Worm (Caenorhabditis elegans) whole organism, young adult: ENCODE measurements around the gene R05F9.9.

Experiments used
- B0035.1 ChIP-seq: sonication (generic microtip); optimal IDR thresholded peaks from 2 replicates; lab custom pipeline; 2016; ENCODE audit warnings: missing genetic modification characterization, mild to moderate bottlenecking, missing compliant biosample characterization, missing genotype, missing genetic modification reagents
- B0336.3 ChIP-seq: fragments of 200-800 bp; sonication (Bioruptor generic); IDR thresholded peaks from 2 replicates; pipeline ENCODE4 v1.3.6; 2022; ENCODE audit warnings: missing genetic modification characterization, missing compliant biosample characterization
- C06A6.2 ChIP-seq: fragments of 200-800 bp; sonication (Bioruptor generic); conservative IDR thresholded peaks from 2 replicates; pipeline ENCODE4 v1.3.6; 2022; ENCODE audit warnings: missing genetic modification characterization, missing compliant biosample characterization
- D2030.7 ChIP-seq: fragments of 200-800 bp; sonication (Bioruptor generic); IDR thresholded peaks from 2 replicates; pipeline ENCODE4 v1.3.6; 2022; ENCODE audit warnings: missing genetic modification reagents, missing genetic modification characterization, missing compliant biosample characterization
- F55B11.4 ChIP-seq: sonication (generic microtip); optimal IDR thresholded peaks from 2 replicates; lab custom pipeline; 2016; ENCODE audit warnings: missing compliant biosample characterization, missing genetic modification characterization, borderline replicate concordance; ENCODE audit not compliant: insufficient read depth
- Y53F4B.3 ChIP-seq: fragments of 200-800 bp; sonication (Bioruptor generic); IDR thresholded peaks from 2 replicates; pipeline ENCODE4 v1.3.6; 2022; ENCODE audit warnings: missing genetic modification reagents, missing genetic modification characterization, missing compliant biosample characterization
- Y53G8AR.9 ChIP-seq: fragments of 200-800 bp; sonication (Bioruptor generic); conservative IDR thresholded peaks from 2 replicates; pipeline ENCODE4 v1.3.6; 2022; ENCODE audit warnings: missing genetic modification reagents, missing genetic modification characterization, missing compliant biosample characterization
- Y56A3A.18 ChIP-seq: fragments of 200-800 bp; sonication (Bioruptor generic); IDR thresholded peaks from 2 replicates; pipeline ENCODE4 v1.3.6; 2022; ENCODE audit warnings: missing genetic modification reagents, missing genetic modification characterization, missing compliant biosample characterization
- ama-1 ChIP-seq, 3 experiments: fragments of 150-350 bp in 1 of 3; sonication (generic microtip) in 2 of 3; optimal IDR thresholded peaks; 2 replicates each; lab custom pipeline; 2014 to 2018; ENCODE audit warnings: missing biosample characterization in 2 of 3, missing genetic modification characterization in 2 of 3, missing genetic modification reagents in 2 of 3
- atf-7 ChIP-seq: sonication (generic microtip); optimal IDR thresholded peaks from 2 replicates; lab custom pipeline; 2017; ENCODE audit warnings: mild to moderate bottlenecking, missing genetic modification characterization, missing compliant biosample characterization
- attf-5 ChIP-seq: fragments of 200-800 bp; sonication (Bioruptor generic); optimal IDR thresholded peaks from 2 replicates; lab custom pipeline; 2018; ENCODE audit warnings: mild to moderate bottlenecking, missing genetic modification characterization, missing compliant biosample characterization
- ceh-100 ChIP-seq: fragments of 200-800 bp; sonication (Bioruptor generic); IDR thresholded peaks from 2 replicates; pipeline ENCODE4 v1.3.6; 2022; ENCODE audit warnings: missing genetic modification reagents, missing genetic modification characterization, missing compliant biosample characterization
- chd-7 ChIP-seq: sonication (generic microtip); optimal IDR thresholded peaks from 2 replicates; lab custom pipeline; 2016; ENCODE audit warnings: mild to moderate bottlenecking, missing genetic modification characterization, moderate library complexity, missing compliant biosample characterization
- dox-1 ChIP-seq: fragments of 200-800 bp; sonication (Bioruptor generic); IDR thresholded peaks from 2 replicates; pipeline ENCODE4 v1.3.6; 2022; ENCODE audit warnings: missing genetic modification reagents, missing genetic modification characterization, missing compliant biosample characterization
- dpl-1 ChIP-seq: fragments of 150-350 bp; optimal IDR thresholded peaks from 2 replicates; lab custom pipeline; 2014; ENCODE audit warnings: missing biosample characterization, missing genetic modification reagents, missing genetic modification characterization
- egl-44 ChIP-seq: fragments of 200-800 bp; sonication (Bioruptor generic); IDR thresholded peaks from 2 replicates; pipeline ENCODE4 v1.3.6; 2022; ENCODE audit warnings: missing genetic modification reagents, missing genetic modification characterization, missing compliant biosample characterization
- ekl-4 ChIP-seq: fragments of 200-800 bp; sonication (Bioruptor generic); IDR thresholded peaks from 2 replicates; pipeline ENCODE4 v1.3.6; 2022; ENCODE audit warnings: missing genetic modification reagents, missing genetic modification characterization, missing compliant biosample characterization
- hmg-20 ChIP-seq: fragments of 200-800 bp; sonication (Bioruptor generic); IDR thresholded peaks from 2 replicates; pipeline ENCODE4 v1.3.6; 2022; ENCODE audit warnings: missing genetic modification reagents, missing genetic modification characterization, missing compliant biosample characterization
- let-526 ChIP-seq: fragments of 200-800 bp; sonication (Bioruptor generic); IDR thresholded peaks from 2 replicates; pipeline ENCODE4 v1.3.6; 2022; ENCODE audit warnings: missing genetic modification reagents, missing genetic modification characterization, missing compliant biosample characterization
- let-607 ChIP-seq, 2 experiments: fragments of 200-800 bp in 1 of 2; sonication (Bioruptor generic) in 1 of 2; sonication (generic microtip) in 1 of 2; optimal IDR thresholded peaks; 2 replicates each; lab custom pipeline; 2016 to 2018; ENCODE audit warnings: mild to moderate bottlenecking in 2 of 2, missing compliant biosample characterization in 2 of 2, missing genetic modification characterization in 2 of 2, moderate library complexity in 2 of 2, missing genotype in 1 of 2
- lin-26 ChIP-seq: fragments of 200-800 bp; sonication (Bioruptor generic); IDR thresholded peaks from 2 replicates; pipeline ENCODE4 v1.3.6; 2022; ENCODE audit warnings: missing genetic modification reagents, missing genetic modification characterization, missing compliant biosample characterization
- madf-10 ChIP-seq: sonication (generic microtip); optimal IDR thresholded peaks from 2 replicates; lab custom pipeline; 2016; ENCODE audit warnings: mild to moderate bottlenecking, missing genetic modification characterization, missing compliant biosample characterization
- nfya-1 ChIP-seq: sonication (generic microtip); optimal IDR thresholded peaks from 2 replicates; lab custom pipeline; 2017; ENCODE audit warnings: antibody characterized with exemption, missing compliant biosample characterization, missing genetic modification characterization, borderline replicate concordance; ENCODE audit not compliant: insufficient read depth
- nfya-2 ChIP-seq: fragments of 200-800 bp; sonication (Bioruptor generic); IDR thresholded peaks from 2 replicates; pipeline ENCODE4 v1.3.6; 2022; ENCODE audit warnings: missing genetic modification reagents, missing genetic modification characterization, missing compliant biosample characterization
- nhr-27 ChIP-seq: fragments of 200-800 bp; sonication (Bioruptor generic); optimal IDR thresholded peaks from 2 replicates; lab custom pipeline; 2018; ENCODE audit warnings: mild to moderate bottlenecking, missing genetic modification characterization, moderate library complexity, missing compliant biosample characterization
- sdz-38 ChIP-seq: sonication (generic microtip); optimal IDR thresholded peaks from 2 replicates; lab custom pipeline; 2016; ENCODE audit warnings: missing genotype, missing genetic modification characterization, missing compliant biosample characterization
- snpc-3.4 ChIP-seq: sonication (generic microtip); optimal IDR thresholded peaks from 2 replicates; lab custom pipeline; 2017; ENCODE audit warnings: missing genetic modification characterization, mild to moderate bottlenecking, missing compliant biosample characterization, antibody characterized with exemption, moderate library complexity, missing genotype, missing genetic modification reagents
- snpc-4 ChIP-seq, 5 experiments: fragments of 150-350 bp in 1 of 5; sonication (generic microtip) in 4 of 5; optimal IDR thresholded peaks; 2 replicates each; lab custom pipeline; 2014 to 2018; ENCODE audit warnings: missing genetic modification characterization in 5 of 5, missing biosample characterization in 3 of 5, antibody characterized with exemption in 2 of 5, mild to moderate bottlenecking in 2 of 5, missing compliant biosample characterization in 2 of 5, missing genotype in 2 of 5, moderate library complexity in 2 of 5, missing genetic modification reagents in 1 of 5
- somi-1 ChIP-seq: fragments of 200-800 bp; sonication (Bioruptor generic); optimal IDR thresholded peaks from 2 replicates; lab custom pipeline; 2018; ENCODE audit warnings: mild to moderate bottlenecking, missing genetic modification characterization, missing compliant biosample characterization
- sptf-2 ChIP-seq: fragments of 200-800 bp; sonication (Bioruptor generic); optimal IDR thresholded peaks from 2 replicates; lab custom pipeline; 2018; ENCODE audit warnings: mild to moderate bottlenecking, missing genetic modification characterization, missing compliant biosample characterization
- tlf-1 ChIP-seq: fragments of 200-800 bp; sonication (Bioruptor generic); optimal IDR thresholded peaks from 2 replicates; lab custom pipeline; 2018; ENCODE audit warnings: mild to moderate bottlenecking, missing genetic modification characterization, missing compliant biosample characterization
- unc-130 ChIP-seq: sonication (generic microtip); optimal IDR thresholded peaks from 2 replicates; lab custom pipeline; 2016; ENCODE audit warnings: missing genetic modification reagents, missing genetic modification characterization, missing compliant biosample characterization
- ztf-18 ChIP-seq: sonication (generic microtip); optimal IDR thresholded peaks from 2 replicates; lab custom pipeline; 2016; ENCODE audit warnings: missing genotype, mild to moderate bottlenecking, missing genetic modification characterization, missing compliant biosample characterization
- ztf-22 ChIP-seq: fragments of 200-800 bp; sonication (Bioruptor generic); optimal IDR thresholded peaks from 2 replicates; lab custom pipeline; 2018; ENCODE audit warnings: mild to moderate bottlenecking, missing genetic modification characterization, moderate library complexity, missing compliant biosample characterization
- ztf-26 ChIP-seq: sonication (generic microtip); optimal IDR thresholded peaks from 2 replicates; lab custom pipeline; 2017; ENCODE audit warnings: missing genetic modification characterization, missing compliant biosample characterization
- ztf-6 ChIP-seq: fragments of 200-800 bp; sonication (Bioruptor generic); IDR thresholded peaks from 2 replicates; pipeline ENCODE4 v1.3.6; 2022; ENCODE audit warnings: missing genetic modification reagents, missing genetic modification characterization, missing compliant biosample characterization

Gene R05F9.9

DNA sequence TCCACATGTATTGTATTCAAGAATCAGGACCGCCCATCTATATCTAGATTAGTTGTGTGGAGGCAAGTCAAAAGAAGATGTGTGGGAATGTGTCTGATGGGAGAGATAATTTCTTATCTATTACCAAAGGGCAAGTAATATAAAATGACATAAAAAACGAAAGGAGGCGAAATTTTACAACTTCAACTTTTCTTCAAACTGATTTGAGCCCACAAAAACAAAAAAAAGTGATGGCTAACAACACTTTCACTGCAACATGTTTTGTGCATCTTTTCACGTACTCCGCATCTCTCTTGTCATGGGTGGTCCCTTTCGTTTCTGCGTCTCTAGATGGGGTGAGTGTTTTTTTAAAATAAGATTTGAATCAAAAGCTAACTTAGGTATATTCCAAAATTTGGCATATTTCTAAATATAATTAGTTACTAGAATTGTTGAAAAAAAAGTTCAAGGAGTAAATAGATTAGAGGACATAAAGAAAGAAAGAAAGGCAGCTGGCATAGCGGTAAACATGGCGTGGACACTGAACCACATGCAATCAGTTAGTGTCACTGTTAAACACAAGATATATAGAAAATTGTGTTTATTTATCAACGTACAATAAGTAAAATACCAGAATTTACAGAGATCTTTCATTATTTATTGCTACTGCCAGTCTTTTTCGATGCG is 39.8 kb upstream of the R05F9.9 start, which contains the start of gene ZK546.19:
TSS of gene ZK546.19 (plus strand) at position 186 of the 666 bp plus-strand sequence.
- no peak for TF ChIP-seq ekl-4 (GFP tag; lab: Robert Waterston, UW)
- TF ChIP-seq somi-1, result no peak
- no peak for TF ChIP-seq let-526
- no peak for TF ChIP-seq tlf-1 (GFP tag; lab: Kevin White, UChicago)
- no peak for TF ChIP-seq ceh-100 (GFP tag; lab: Robert Waterston, UW)
- TF ChIP-seq C06A6.2 (GFP tag; lab: Robert Waterston, UW), result no peak
- no peak for TF ChIP-seq egl-44 (GFP tag; lab: Robert Waterston, UW)
- TF ChIP-seq sptf-2 (GFP tag; lab: Kevin White, UChicago), result no peak
- TF ChIP-seq snpc-3.4 (tag; lab: Kevin White, UChicago), result no peak
- TF ChIP-seq Y56A3A.18 (GFP tag; lab: Robert Waterston, UW), result no peak
- no peak for TF ChIP-seq ztf-6 (GFP tag; lab: Robert Waterston, UW)
- TF ChIP-seq nfya-2 (GFP tag; lab: Robert Waterston, UW), result no peak
- TF ChIP-seq sdz-38 (tag; lab: Kevin White, UChicago), result no peak
- no peak for TF ChIP-seq ztf-18 (tag; lab: Kevin White, UChicago)
- TF ChIP-seq unc-130 (GFP tag; lab: Kevin White, UChicago), result no peak

DNA sequence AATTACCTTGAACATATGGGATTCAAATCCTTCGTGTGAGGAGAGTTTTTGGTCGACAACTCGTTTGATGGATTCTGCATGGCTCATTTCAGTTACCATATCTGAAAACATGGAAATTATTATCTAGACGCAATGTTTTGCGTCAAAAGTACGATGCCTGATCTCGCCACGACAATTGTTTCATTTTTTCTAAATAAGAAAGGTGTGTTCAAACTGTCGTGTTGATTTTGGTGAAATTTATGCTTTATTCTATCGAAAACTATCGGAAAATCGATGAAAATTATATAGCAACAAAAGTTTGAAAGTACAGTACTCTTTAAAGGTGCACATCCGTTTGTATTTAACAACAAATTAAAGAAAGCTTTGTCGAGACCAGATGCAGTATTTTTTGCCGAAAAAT is 39.1 kb upstream of the R05F9.9 start, which contains the start of gene cblc-1:
TSS of gene cblc-1 (minus strand) at position 101 of the 400 bp plus-strand sequence.
- TF ChIP-seq madf-10 (tag; lab: Kevin White, UChicago) (no peak), B0035.1 (tag; lab: Kevin White, UChicago) (no peak), Y53F4B.3 (GFP tag; lab: Robert Waterston, UW) (no peak), ama-1 (optimal IDR thresholded peaks at IDR 0.05; lab: Kevin White, UChicago) (no peak), ama-1 (GFP tag; optimal IDR thresholded peaks at IDR 0.05; lab: Kevin White, UChicago) (no peak), nfya-1 (tag; lab: Kevin White, UChicago) (no peak), attf-5 (GFP tag; lab: Kevin White, UChicago) (no peak), snpc-3.4 (tag; lab: Kevin White, UChicago) (no peak), let-526 (no peak), dpl-1 (GFP tag; lab: Kevin White, UChicago) (no peak), dox-1 (no peak), ztf-18 (tag; lab: Kevin White, UChicago) (no peak), nhr-27 (tag; lab: Kevin White, UChicago) (no peak), F55B11.4 (no peak), chd-7 (tag; lab: Kevin White, UChicago) (no peak), Y53G8AR.9 (GFP tag; lab: Robert Waterston, UW) (no peak)

DNA sequence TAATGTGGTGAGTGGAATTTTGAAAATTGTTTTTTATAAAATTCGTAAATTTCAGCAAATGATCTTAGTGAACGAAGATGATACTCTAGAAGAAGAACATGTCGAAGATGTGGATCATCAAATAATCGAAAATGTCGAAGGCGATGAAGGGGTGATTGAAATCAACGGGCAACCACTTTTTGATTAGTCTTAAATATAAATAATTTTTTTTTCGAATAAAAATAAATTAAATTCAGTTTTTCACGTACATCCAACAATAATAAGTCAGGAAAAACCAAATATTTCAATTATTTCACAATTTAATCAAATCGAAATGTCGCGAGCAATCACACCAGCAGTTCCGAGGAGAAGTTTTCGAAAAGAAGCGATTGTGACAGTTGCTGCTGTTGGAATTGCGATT is 35.8 kb upstream of the R05F9.9 start, which contains the start of gene ZK546.4:
TSS of gene ZK546.4 (plus strand) at position 301 of the 400 bp plus-strand sequence.
- no peak for TF ChIP-seq ztf-22 (GFP tag; lab: Kevin White, UChicago)
- no peak for TF ChIP-seq D2030.7 (GFP tag; lab: Robert Waterston, UW)
- no peak for TF ChIP-seq nfya-2 (GFP tag; lab: Robert Waterston, UW)
- no peak for TF ChIP-seq somi-1
- no peak for TF ChIP-seq atf-7 (tag; lab: Kevin White, UChicago)
- no peak for TF ChIP-seq let-607 (tag; optimal IDR thresholded peaks at IDR 0.05; lab: Kevin White, UChicago)
- TF ChIP-seq B0336.3 (GFP tag; lab: Robert Waterston, UW), result no peak
- TF ChIP-seq snpc-4 (GFP tag; optimal IDR thresholded peaks at IDR 0.05; lab: Kevin White, UChicago), result no peak
- no peak for TF ChIP-seq snpc-4 (tag; optimal IDR thresholded peaks at IDR 0.05; lab: Kevin White, UChicago)
- TF ChIP-seq lin-26 (GFP tag; lab: Robert Waterston, UW), result no peak
- no peak for TF ChIP-seq ztf-26 (tag; lab: Kevin White, UChicago)
- no peak for TF ChIP-seq hmg-20 (GFP tag; lab: Robert Waterston, UW)
